Worm (Caenorhabditis elegans): Measurements from ENCODE around the gene F46C8.3.

DNA sequence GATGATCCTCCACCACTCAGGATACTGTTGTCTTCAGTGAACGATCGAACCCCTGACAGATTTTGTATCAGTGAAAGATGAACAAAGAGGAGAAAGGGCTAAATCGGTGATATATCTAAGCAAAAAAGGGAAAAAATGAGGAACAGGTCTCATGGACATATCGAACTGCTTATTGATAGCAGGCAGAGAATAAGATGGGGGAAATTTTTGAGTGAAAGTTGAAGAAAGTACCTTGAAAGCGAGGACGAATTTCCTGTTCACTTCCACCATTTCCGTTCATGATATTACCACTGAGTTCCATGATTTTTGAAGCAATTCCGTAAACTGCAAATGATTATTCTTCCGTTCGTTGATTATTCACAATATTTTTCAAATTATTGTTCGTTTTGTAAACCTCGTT, 28.0 kb downstream of the F46C8.3 start:
- TF ChIP-seq flt-1 (GFP tag; IDR thresholded peaks at IDR 0.05) (no peak), T22C8.4 (GFP tag; IDR thresholded peaks at IDR 0.05) (no peak), ztf-23 (GFP tag; IDR thresholded peaks at IDR 0.05) (no peak), cog-1 (tag; optimal IDR thresholded peaks at IDR 0.05) (no peak), tab-1 (GFP tag; IDR thresholded peaks at IDR 0.05) (no peak), med-1 (GFP tag; optimal IDR thresholded peaks at IDR 0.05; ENCODE audit: insufficient read depth) (no peak), ztf-29 (GFP tag; IDR thresholded peaks at IDR 0.05) (no peak), ref-1 (GFP tag; conservative IDR thresholded peaks at IDR 0.05) (no peak), klf-2 (GFP tag; conservative IDR thresholded peaks at IDR 0.05) (no peak)

Data from whole organism, midembryonic.